Fruit fly (Drosophila melanogaster) whole organism, pupa: ENCODE data around the gene Kr-h1.

ENCODE experiments used
- CG10348 ChIP-seq: fragments of 200-800 bp; sonication (Bioruptor generic); IDR thresholded peaks from 2 replicates; pipeline ENCODE4 v1.3.6; 2022; ENCODE audit warnings: missing biosample characterization, missing genetic modification characterization
- CG12605 ChIP-seq: fragments of 200-800 bp; sonication (Bioruptor generic); IDR thresholded peaks from 2 replicates; pipeline ENCODE4 v1.3.6; 2022; ENCODE audit warnings: missing biosample characterization, missing genetic modification characterization
- CG13204 ChIP-seq: fragments of 200-800 bp; sonication (Bioruptor generic); optimal IDR thresholded peaks from 2 replicates; lab custom pipeline; 2018; ENCODE audit warnings: missing biosample characterization, mild to moderate bottlenecking, missing genetic modification characterization, moderate library complexity
- CG14655 ChIP-seq: fragments of 200-800 bp; sonication (Bioruptor generic); optimal IDR thresholded peaks from 3 replicates; lab custom pipeline; 2017; ENCODE audit warnings: mild to moderate bottlenecking, missing biosample characterization, missing genetic modification reagents, missing genetic modification characterization
- CG15710 ChIP-seq: fragments of 200-800 bp; sonication (Bioruptor generic); optimal IDR thresholded peaks from 2 replicates; lab custom pipeline; 2018; ENCODE audit warnings: missing biosample characterization, mild to moderate bottlenecking, missing genetic modification characterization, moderate library complexity
- CG17806 ChIP-seq: fragments of 200-800 bp; sonication (Bioruptor generic); optimal IDR thresholded peaks from 2 replicates; lab custom pipeline; 2018; ENCODE audit warnings: missing biosample characterization, mild to moderate bottlenecking, missing genetic modification characterization, moderate library complexity
- CG32121 ChIP-seq: fragments of 200-800 bp; sonication (Bioruptor generic); IDR thresholded peaks from 2 replicates; pipeline ENCODE4 v1.3.6; 2022; ENCODE audit warnings: missing biosample characterization, missing genetic modification characterization
- CG34367 ChIP-seq: fragments of 200-800 bp; sonication (Bioruptor generic); optimal IDR thresholded peaks from 2 replicates; lab custom pipeline; 2018; ENCODE audit warnings: missing biosample characterization, mild to moderate bottlenecking, missing genetic modification characterization
- CG4496 ChIP-seq: fragments of 200-800 bp; sonication (Bioruptor generic); IDR thresholded peaks from 3 replicates; pipeline ENCODE4 v1.3.6; 2022; ENCODE audit warnings: missing biosample characterization, missing genetic modification characterization
- CG8159 ChIP-seq: fragments of 200-800 bp; sonication (Bioruptor generic); optimal IDR thresholded peaks from 3 replicates; lab custom pipeline; 2018; ENCODE audit warnings: missing biosample characterization, mild to moderate bottlenecking, missing genetic modification characterization, moderate library complexity
- CG8301 ChIP-seq: fragments of 200-800 bp; sonication (Bioruptor generic); optimal IDR thresholded peaks from 2 replicates; lab custom pipeline; 2018; ENCODE audit warnings: missing biosample characterization, mild to moderate bottlenecking, missing genetic modification characterization
- CG9948 ChIP-seq: fragments of 200-800 bp; sonication (Bioruptor generic); optimal IDR thresholded peaks from 2 replicates; lab custom pipeline; 2018; ENCODE audit warnings: missing biosample characterization, mild to moderate bottlenecking, missing genetic modification characterization, moderate library complexity
- D1 ChIP-seq: fragments of 200-800 bp; sonication (Bioruptor generic); optimal IDR thresholded peaks from 2 replicates; lab custom pipeline; 2018; ENCODE audit warnings: missing biosample characterization, mild to moderate bottlenecking, missing genetic modification characterization, moderate library complexity
- EcR ChIP-seq: fragments of 200-800 bp; sonication (Bioruptor generic); optimal IDR thresholded peaks from 3 replicates; lab custom pipeline; 2019; ENCODE audit warnings: missing biosample characterization, missing genetic modification characterization, mild to moderate bottlenecking, moderate library complexity, missing genetic modification reagents
- Ets98B ChIP-seq: fragments of 200-800 bp; sonication (Bioruptor generic); IDR thresholded peaks from 2 replicates; pipeline ENCODE4 v1.3.6; 2022; ENCODE audit warnings: missing biosample characterization, missing genetic modification characterization
- Pif1A ChIP-seq: fragments of 200-800 bp; sonication (Bioruptor generic); optimal IDR thresholded peaks from 3 replicates; lab custom pipeline; 2016; ENCODE audit warnings: missing biosample characterization, missing genetic modification characterization
- Pif1B ChIP-seq: fragments of 200-800 bp; sonication (Bioruptor generic); optimal IDR thresholded peaks from 3 replicates; lab custom pipeline; 2016; ENCODE audit warnings: missing biosample characterization, missing genetic modification characterization
- Snoo ChIP-seq: fragments of 200-800 bp; sonication (Bioruptor generic); optimal IDR thresholded peaks from 3 replicates; lab custom pipeline; 2017; ENCODE audit warnings: missing biosample characterization, mild to moderate bottlenecking, missing genetic modification characterization, inconsistent platforms
- fd96Ca ChIP-seq: fragments of 200-800 bp; sonication (Bioruptor generic); IDR thresholded peaks from 3 replicates; pipeline ENCODE4 v1.3.6; 2022; ENCODE audit warnings: missing biosample characterization, missing genetic modification characterization
- gl ChIP-seq: fragments of 200-800 bp; sonication (Bioruptor generic); optimal IDR thresholded peaks from 2 replicates; lab custom pipeline; 2018; ENCODE audit warnings: missing biosample characterization, mild to moderate bottlenecking, missing genetic modification characterization
- rn ChIP-seq: fragments of 200-800 bp; sonication (Bioruptor generic); IDR thresholded peaks from 2 replicates; pipeline ENCODE4 v1.3.6; 2022; ENCODE audit warnings: missing biosample characterization, missing genetic modification characterization

The Kr-h1 gene

dm6 chr2L:6045972-6046718 lies 36.3 kb upstream of the Kr-h1 start, which contains the start of gene Pfas:
Pfas (minus strand) TSS chr2L:6046050.
- peak; percentile 28 for TF ChIP-seq CG34367 (tag; lab: Kevin White, UChicago)
- TF ChIP-seq fd96Ca (GFP tag; lab: Robert Waterston, UW): peak; percentile 68; the same call in 2 of the 3 replicates
- TF ChIP-seq CG9948 (tag; lab: Kevin White, UChicago): peak; percentile 35
- no peak for TF ChIP-seq CG10348 (GFP tag; lab: Robert Waterston, UW)
- peak; percentile 46 for TF ChIP-seq Snoo
- TF ChIP-seq CG17806 (tag; lab: Kevin White, UChicago): peak; percentile 51
- peak; percentile 61 for TF ChIP-seq CG32121
- TF ChIP-seq CG4496 (GFP tag; lab: Robert Waterston, UW): peak; percentile 60; the same call in 1 of the 3 replicates
- peak; percentile 50 for TF ChIP-seq CG8159 (tag; lab: Kevin White, UChicago)
- no peak for TF ChIP-seq Pif1B
- TF ChIP-seq D1 (tag; lab: Kevin White, UChicago): no peak
- TF ChIP-seq CG15710 (tag; lab: Kevin White, UChicago): peak; percentile 53
- no peak for TF ChIP-seq rn (GFP tag; lab: Robert Waterston, UW)
- TF ChIP-seq Pif1A: no peak
- peak; percentile 96 for TF ChIP-seq EcR (GFP tag; lab: Kevin White, UChicago)
- peak; percentile 65 for TF ChIP-seq Ets98B
- no peak for TF ChIP-seq CG12605
- peak; percentile 50 for TF ChIP-seq CG8301 (tag; lab: Kevin White, UChicago)
- no peak for TF ChIP-seq CG13204
- peak; percentile 3 for TF ChIP-seq gl (tag; lab: Kevin White, UChicago)
- no peak for TF ChIP-seq CG14655 (GFP tag; lab: Kevin White, UChicago)

dm6 chr2L:6046865-6047264 lies 35.5 kb upstream of the Kr-h1 start:
- TF ChIP-seq rn (GFP tag; lab: Robert Waterston, UW) (no peak), D1 (tag; lab: Kevin White, UChicago) (no peak), gl (tag; lab: Kevin White, UChicago) (no peak), Ets98B (no peak), CG12605 (no peak), CG4496 (GFP tag; lab: Robert Waterston, UW) (no peak)

dm6 chr2L:6047528-6048160 lies 34.8 kb upstream of the Kr-h1 start, which contains the start of gene IPIP:
IPIP (plus strand) TSS chr2L:6048002.
- peak; percentile 17 for TF ChIP-seq Pif1B
- peak; percentile 50; the same call in 1 of the 3 replicates for TF ChIP-seq CG4496 (GFP tag; lab: Robert Waterston, UW)
- no peak for TF ChIP-seq Pif1A
- peak; percentile 2 for TF ChIP-seq CG15710 (tag; lab: Kevin White, UChicago)
- TF ChIP-seq D1 (tag; lab: Kevin White, UChicago): no peak
- no peak for TF ChIP-seq CG8301 (tag; lab: Kevin White, UChicago)
- TF ChIP-seq Snoo: peak; percentile 24
- TF ChIP-seq CG8159 (tag; lab: Kevin White, UChicago): peak; percentile 7
- TF ChIP-seq Ets98B: peak; percentile 32; the same call in 1 of the 2 replicates
- no peak for TF ChIP-seq CG17806 (tag; lab: Kevin White, UChicago)
- TF ChIP-seq, all 21 proteins: peak for 6

- TF ChIP-seq gl (tag; lab: Kevin White, UChicago) (no peak), CG12605 (no peak)
Observed at dm6 chr2L:6048542-6048941, 33.9 kb upstream of the Kr-h1 start, which contains the start of the genes CG34179 and slmo. CG34179 (minus strand) TSS chr2L:6048706. slmo (minus strand) TSS chr2L:6048706.

dm6 chr2L:6050575-6050974 lies 31.8 kb upstream of the Kr-h1 start, which contains the start of gene CG9135:
CG9135 (plus strand) TSS chr2L:6050800.
- TF ChIP-seq CG34367 (tag; lab: Kevin White, UChicago) (no peak), Pif1A (no peak), CG9948 (tag; lab: Kevin White, UChicago) (no peak), CG4496 (GFP tag; lab: Robert Waterston, UW) (peak; percentile 8; the same call in 1 of the 3 replicates), Pif1B (no peak)

dm6 chr2L:6051212-6051621 lies 31.2 kb upstream of the Kr-h1 start:
- peak; percentile 98 for TF ChIP-seq Pif1A
- TF ChIP-seq CG4496 (GFP tag; lab: Robert Waterston, UW): peak; percentile 96
- peak; percentile 97 for TF ChIP-seq CG8301 (tag; lab: Kevin White, UChicago)
- peak; percentile 96 for TF ChIP-seq Pif1B
- peak; percentile 97 for TF ChIP-seq Ets98B
- TF ChIP-seq CG9948 (tag; lab: Kevin White, UChicago): peak; percentile 90
- peak; percentile 95 for TF ChIP-seq CG32121
- peak; percentile 96 for TF ChIP-seq Snoo
- peak; percentile 94 for TF ChIP-seq fd96Ca (GFP tag; lab: Robert Waterston, UW)
- peak; percentile 94 for TF ChIP-seq CG34367 (tag; lab: Kevin White, UChicago)
- TF ChIP-seq EcR (GFP tag; lab: Kevin White, UChicago): peak; percentile 72
- no peak for TF ChIP-seq CG10348 (GFP tag; lab: Robert Waterston, UW)
- peak; percentile 65; the same call in 1 of the 2 replicates for TF ChIP-seq rn (GFP tag; lab: Robert Waterston, UW)
- TF ChIP-seq CG12605: peak; percentile 97
- TF ChIP-seq gl (tag; lab: Kevin White, UChicago): peak; percentile 93
- peak; percentile 93 for TF ChIP-seq CG13204
- peak; percentile 93 for TF ChIP-seq CG17806 (tag; lab: Kevin White, UChicago)
- peak; percentile 94 for TF ChIP-seq CG8159 (tag; lab: Kevin White, UChicago)
- no peak for TF ChIP-seq D1 (tag; lab: Kevin White, UChicago)
- peak; percentile 94 for TF ChIP-seq CG15710 (tag; lab: Kevin White, UChicago)
- peak; percentile 93 for TF ChIP-seq CG14655 (GFP tag; lab: Kevin White, UChicago)
